Worm (Caenorhabditis elegans): ENCODE results near the gene C27A7.6.

- TF ChIP-seq hrde-1 (tag; optimal IDR thresholded peaks at IDR 0.05; ENCODE audit: borderline replicate concordance) (no peak), efl-1 (GFP tag; optimal IDR thresholded peaks at IDR 0.05) (no peak), nfya-1 (tag; optimal IDR thresholded peaks at IDR 0.05; ENCODE audit: borderline replicate concordance, insufficient read depth) (no peak), B0019.2 (GFP tag; conservative IDR thresholded peaks at IDR 0.05) (no peak), mes-4 (tag; optimal IDR thresholded peaks at IDR 0.05) (no peak)
Observed at ce11 chrV:12086934-12087333, 43.7 kb downstream of the C27A7.6 start, which contains the start of gene gana-1.
